Worm (Caenorhabditis elegans) whole organism, mixed stage, embryonic: ENCODE measurements around the gene C50E3.7.

Experiments used
- bed-3 ChIP-seq: fragments of 200-800 bp; sonication (Bioruptor generic); optimal IDR thresholded peaks from 3 replicates; lab custom pipeline; 2018; ENCODE audit warnings: mild to moderate bottlenecking, missing genetic modification characterization, moderate library complexity, missing compliant biosample characterization
- blmp-1 ChIP-seq: fragments of 150-350 bp; optimal IDR thresholded peaks from 2 replicates; lab custom pipeline; 2014; ENCODE audit warnings: missing biosample characterization, missing genetic modification characterization
- ceh-39 ChIP-seq: fragments of 150-350 bp; optimal IDR thresholded peaks from 2 replicates; lab custom pipeline; 2014; ENCODE audit warnings: missing biosample characterization, missing genetic modification characterization
- ceh-43 ChIP-seq: fragments of 200-800 bp; sonication (Bioruptor generic); optimal IDR thresholded peaks from 2 replicates; lab custom pipeline; 2018; ENCODE audit warnings: mild to moderate bottlenecking, missing genetic modification characterization, moderate library complexity, missing compliant biosample characterization
- ceh-83 ChIP-seq: fragments of 200-800 bp; sonication (Bioruptor generic); optimal IDR thresholded peaks from 2 replicates; lab custom pipeline; 2018; ENCODE audit warnings: mild to moderate bottlenecking, missing genetic modification characterization, missing compliant biosample characterization
- ces-1 ChIP-seq: fragments of 150-350 bp; optimal IDR thresholded peaks from 2 replicates; lab custom pipeline; 2014; ENCODE audit warnings: missing biosample characterization, missing genetic modification reagents, missing genetic modification characterization
- cnd-1 ChIP-seq: fragments of 200-800 bp; sonication (Bioruptor generic); optimal IDR thresholded peaks from 2 replicates; lab custom pipeline; 2018; ENCODE audit warnings: mild to moderate bottlenecking, missing genetic modification characterization, missing compliant biosample characterization
- drap-1 ChIP-seq: fragments of 200-800 bp; sonication (Bioruptor generic); optimal IDR thresholded peaks from 3 replicates; lab custom pipeline; 2018; ENCODE audit warnings: mild to moderate bottlenecking, missing genetic modification characterization, missing compliant biosample characterization
- elt-1 ChIP-seq: sonication (generic microtip); optimal IDR thresholded peaks from 2 replicates; lab custom pipeline; 2017; ENCODE audit warnings: missing genetic modification characterization, mild to moderate bottlenecking, missing compliant biosample characterization, antibody characterized with exemption, moderate library complexity, borderline replicate concordance; ENCODE audit not compliant: insufficient read depth
- elt-3 ChIP-seq: fragments of 150-350 bp; optimal IDR thresholded peaks from 2 replicates; lab custom pipeline; 2014; ENCODE audit warnings: missing biosample characterization, missing genetic modification characterization
- flh-1 ChIP-seq: fragments of 200-800 bp; sonication (Bioruptor generic); optimal IDR thresholded peaks from 2 replicates; lab custom pipeline; 2018; ENCODE audit warnings: mild to moderate bottlenecking, missing genetic modification characterization, moderate library complexity, missing compliant biosample characterization
- lin-13 ChIP-seq: fragments of 150-350 bp; optimal IDR thresholded peaks from 2 replicates; lab custom pipeline; 2014; ENCODE audit warnings: missing biosample characterization, missing genetic modification characterization
- lin-32 ChIP-seq: fragments of 200-800 bp; sonication (Bioruptor generic); optimal IDR thresholded peaks from 2 replicates; lab custom pipeline; 2018; ENCODE audit warnings: mild to moderate bottlenecking, missing genetic modification characterization, missing compliant biosample characterization
- lsy-2 ChIP-seq: fragments of 150-350 bp; optimal IDR thresholded peaks from 2 replicates; lab custom pipeline; 2014; ENCODE audit warnings: missing biosample characterization, missing genetic modification characterization
- mab-5 ChIP-seq: fragments of 150-350 bp; optimal IDR thresholded peaks from 2 replicates; lab custom pipeline; 2014; ENCODE audit warnings: missing biosample characterization, missing genetic modification characterization
- mep-1 ChIP-seq: fragments of 150-350 bp; optimal IDR thresholded peaks from 2 replicates; lab custom pipeline; 2017; ENCODE audit warnings: missing biosample characterization, missing genetic modification reagents, missing genetic modification characterization, inconsistent platforms
- nhr-12 ChIP-seq: fragments of 150-350 bp; optimal IDR thresholded peaks from 2 replicates; lab custom pipeline; 2014; ENCODE audit warnings: missing biosample characterization, missing genetic modification characterization
- nhr-2 ChIP-seq: fragments of 150-350 bp; optimal IDR thresholded peaks from 2 replicates; lab custom pipeline; 2014; ENCODE audit warnings: missing biosample characterization, missing genetic modification characterization
- nhr-237 ChIP-seq: fragments of 150-350 bp; optimal IDR thresholded peaks from 2 replicates; lab custom pipeline; 2014; ENCODE audit warnings: missing biosample characterization, missing genetic modification characterization
- nhr-28 ChIP-seq: fragments of 150-350 bp; optimal IDR thresholded peaks from 2 replicates; lab custom pipeline; 2014; ENCODE audit warnings: missing biosample characterization, missing genetic modification characterization
- nhr-76 ChIP-seq: sonication (generic microtip); optimal IDR thresholded peaks from 2 replicates; lab custom pipeline; 2017; ENCODE audit warnings: missing biosample characterization, missing genetic modification characterization
- pha-4 ChIP-seq: fragments of 150-350 bp; optimal IDR thresholded peaks from 2 replicates; lab custom pipeline; 2018; ENCODE audit warnings: missing biosample characterization, missing genetic modification reagents, missing genetic modification characterization
- sem-2 ChIP-seq: fragments of 200-800 bp; sonication (Bioruptor generic); optimal IDR thresholded peaks from 2 replicates; lab custom pipeline; 2018; ENCODE audit warnings: mild to moderate bottlenecking, missing genetic modification characterization, missing compliant biosample characterization
- snpc-4 ChIP-seq: fragments of 150-350 bp; optimal IDR thresholded peaks from 2 replicates; lab custom pipeline; 2014; ENCODE audit warnings: missing biosample characterization, missing genetic modification characterization
- sptf-1 ChIP-seq: sonication (generic microtip); optimal IDR thresholded peaks from 2 replicates; lab custom pipeline; 2017; ENCODE audit warnings: mild to moderate bottlenecking, missing genetic modification characterization, moderate library complexity, missing compliant biosample characterization
- tbx-8 ChIP-seq: fragments of 200-800 bp; sonication (Bioruptor generic); optimal IDR thresholded peaks from 2 replicates; lab custom pipeline; 2018; ENCODE audit warnings: mild to moderate bottlenecking, missing genetic modification characterization, moderate library complexity, missing compliant biosample characterization
- unc-39 ChIP-seq: fragments of 150-350 bp; optimal IDR thresholded peaks from 2 replicates; lab custom pipeline; 2014; ENCODE audit warnings: missing biosample characterization, missing genetic modification characterization
- unc-62 ChIP-seq: fragments of 150-350 bp; optimal IDR thresholded peaks from 2 replicates; lab custom pipeline; 2014; ENCODE audit warnings: missing biosample characterization, missing genetic modification reagents, missing genetic modification characterization
- zip-8 ChIP-seq: fragments of 150-350 bp; optimal IDR thresholded peaks from 2 replicates; lab custom pipeline; 2014; ENCODE audit warnings: missing biosample characterization, missing genetic modification characterization

The C50E3.7 gene

DNA sequence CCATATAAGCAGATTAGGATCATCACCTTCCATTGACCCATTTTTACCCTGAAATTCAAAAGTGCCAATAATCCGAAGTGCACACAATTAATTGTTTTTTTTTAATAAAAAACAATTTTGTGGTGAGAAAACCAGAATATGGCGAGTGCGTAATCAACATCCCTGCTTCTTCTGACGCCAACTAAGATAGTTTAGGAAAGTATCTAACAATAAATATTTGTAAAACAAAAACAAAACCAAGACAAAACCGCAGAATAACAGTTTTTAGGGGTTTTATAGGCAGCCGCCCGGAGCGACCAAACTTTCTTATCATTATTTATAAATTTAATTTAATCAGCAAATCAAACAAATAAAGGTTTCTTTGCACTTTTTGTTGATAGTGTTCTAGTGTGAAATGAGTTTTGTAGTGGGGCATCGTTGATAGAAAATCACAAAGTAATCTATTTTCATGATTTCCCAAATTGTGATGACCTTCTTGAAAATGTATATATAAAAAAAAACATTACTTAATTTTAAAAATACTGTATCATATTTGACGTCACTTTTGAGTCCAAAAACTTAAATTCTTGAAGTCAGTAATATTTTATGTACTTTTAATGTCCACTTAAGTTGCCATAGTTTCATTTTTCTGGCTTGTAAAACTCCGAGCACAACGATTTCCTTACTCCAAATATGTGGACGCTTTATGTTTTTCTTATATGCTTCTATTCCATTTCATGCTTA, 11.7 kb upstream of the C50E3.7 start, which contains the start of the genes folt-3 and clec-214:
Gene folt-3 (minus strand): TSS at position 51 of the 723 bp plus-strand sequence.
Gene clec-214 (plus strand): TSS at position 673 of the 723 bp plus-strand sequence.
- no peak for TF ChIP-seq sem-2
- no peak for TF ChIP-seq unc-62 (GFP tag; lab: Kevin White, UChicago)
- no peak for TF ChIP-seq sptf-1 (tag; lab: Kevin White, UChicago)
- TF ChIP-seq cnd-1 = no peak
- TF ChIP-seq ces-1 = no peak
- no peak for TF ChIP-seq blmp-1
- no peak for TF ChIP-seq snpc-4 (tag; lab: Kevin White, UChicago)
- TF ChIP-seq bed-3 (GFP tag; lab: Kevin White, UChicago) = no peak
- TF ChIP-seq nhr-237 (tag; lab: Kevin White, UChicago) = no peak
- no peak for TF ChIP-seq mep-1 (tag; lab: Kevin White, UChicago)
- no peak for TF ChIP-seq mab-5 (tag; lab: Kevin White, UChicago)

DNA sequence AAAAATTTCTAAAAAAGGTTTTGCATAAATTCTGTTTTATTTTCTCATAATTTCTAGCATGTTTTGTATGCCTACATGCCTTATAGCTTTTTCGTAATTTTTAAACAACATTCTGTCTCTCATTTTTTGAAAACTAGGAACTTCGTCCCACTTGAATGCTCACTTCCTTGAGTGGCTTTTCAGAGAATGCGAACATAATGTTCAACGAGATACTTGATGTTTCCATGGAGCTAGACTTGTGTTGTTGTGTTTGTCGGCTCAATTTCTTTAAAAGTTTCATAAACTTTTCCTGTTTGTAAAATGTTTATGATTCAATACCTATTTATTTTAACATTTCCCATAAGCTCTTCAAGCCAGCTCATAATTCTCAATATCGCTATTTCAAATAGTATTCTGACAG, 6.7 kb upstream of the C50E3.7 start, which contains the start of gene clec-213:
Gene clec-213 (plus strand): TSS at position 301 of the 400 bp plus-strand sequence.
- TF ChIP-seq cnd-1 (no peak), mab-5 (tag; lab: Kevin White, UChicago) (no peak), drap-1 (GFP tag; lab: Kevin White, UChicago) (no peak), nhr-237 (tag; lab: Kevin White, UChicago) (no peak), lsy-2 (tag; lab: Kevin White, UChicago) (no peak), snpc-4 (tag; lab: Kevin White, UChicago) (no peak), tbx-8 (no peak), elt-1 (tag; lab: Kevin White, UChicago) (no peak), sptf-1 (tag; lab: Kevin White, UChicago) (no peak), blmp-1 (no peak), pha-4 (tag; lab: Kevin White, UChicago) (no peak), unc-39 (tag; lab: Kevin White, UChicago) (no peak)

DNA sequence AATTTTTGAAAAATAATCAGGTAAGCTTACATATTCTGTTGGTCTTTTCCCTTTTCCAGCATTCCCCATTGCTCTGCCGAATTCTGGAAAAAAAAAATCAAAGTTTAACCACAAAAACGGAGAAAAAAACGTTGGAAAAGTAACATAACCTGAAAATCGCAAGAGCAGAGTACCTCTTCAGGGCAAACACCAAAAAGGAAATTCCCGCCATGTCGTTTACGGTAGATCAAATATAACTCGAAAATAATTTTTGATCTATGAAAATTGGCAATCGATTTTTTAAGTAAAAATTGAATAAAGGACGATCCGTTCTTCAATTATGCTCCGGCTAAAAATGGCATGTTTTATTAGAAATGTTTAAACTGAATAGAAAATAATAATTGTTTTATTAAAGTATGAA, 5.2 kb upstream of the C50E3.7 start, which contains the start of gene C50E3.11:
Gene C50E3.11 (minus strand): TSS at position 83 of the 400 bp plus-strand sequence.
- TF ChIP-seq lin-13 (tag; lab: Kevin White, UChicago) (no peak), pha-4 (tag; lab: Kevin White, UChicago) (no peak), tbx-8 (no peak), nhr-237 (tag; lab: Kevin White, UChicago) (no peak), nhr-76 (tag; lab: Kevin White, UChicago) (no peak), ceh-43 (no peak), elt-3 (tag; lab: Kevin White, UChicago) (no peak), bed-3 (GFP tag; lab: Kevin White, UChicago) (no peak), drap-1 (GFP tag; lab: Kevin White, UChicago) (no peak), mab-5 (tag; lab: Kevin White, UChicago) (no peak), nhr-12 (tag; lab: Kevin White, UChicago) (no peak), elt-1 (tag; lab: Kevin White, UChicago) (no peak), ceh-83 (GFP tag; lab: Kevin White, UChicago) (no peak), unc-62 (GFP tag; lab: Kevin White, UChicago) (no peak), zip-8 (tag; lab: Kevin White, UChicago) (no peak)

DNA sequence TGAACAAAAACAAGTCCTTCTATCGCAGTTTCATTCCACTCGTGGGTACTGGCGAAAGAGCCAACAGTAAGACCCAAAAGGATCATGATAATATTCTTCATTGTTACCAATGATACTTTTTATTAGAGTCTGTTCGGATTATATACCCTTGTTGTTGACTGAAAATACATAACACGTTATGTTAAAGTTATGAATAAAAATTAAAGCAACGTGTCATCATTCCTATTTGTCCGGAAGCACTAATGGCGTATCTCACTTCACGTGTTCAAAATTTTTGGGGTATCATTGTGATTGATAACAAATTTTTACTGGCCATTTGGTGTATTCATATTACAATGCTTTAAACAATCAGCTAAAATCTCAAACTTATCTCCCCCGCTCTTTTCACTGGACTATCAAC, 3.3 kb upstream of the C50E3.7 start, which contains the start of gene scl-26:
Gene scl-26 (minus strand): TSS at position 101 of the 400 bp plus-strand sequence.
- no peak for TF ChIP-seq ceh-39 (tag; lab: Kevin White, UChicago)
- TF ChIP-seq cnd-1 = no peak
- TF ChIP-seq nhr-12 (tag; lab: Kevin White, UChicago) = no peak
- TF ChIP-seq lsy-2 (tag; lab: Kevin White, UChicago) = no peak
- TF ChIP-seq lin-32 (GFP tag; lab: Kevin White, UChicago) = no peak
- no peak for TF ChIP-seq flh-1
- TF ChIP-seq pha-4 (tag; lab: Kevin White, UChicago) = no peak
- no peak for TF ChIP-seq nhr-2 (tag; lab: Kevin White, UChicago)
- no peak for TF ChIP-seq nhr-28 (tag; lab: Kevin White, UChicago)
- TF ChIP-seq ceh-43 = no peak
- no peak for TF ChIP-seq lin-13 (tag; lab: Kevin White, UChicago)
- no peak for TF ChIP-seq unc-62 (GFP tag; lab: Kevin White, UChicago)
- TF ChIP-seq elt-3 (tag; lab: Kevin White, UChicago) = no peak
- no peak for TF ChIP-seq mab-5 (tag; lab: Kevin White, UChicago)
- no peak for TF ChIP-seq elt-1 (tag; lab: Kevin White, UChicago)
